Fruit fly (Drosophila melanogaster): ENCODE results near the gene CG9981.

DNA sequence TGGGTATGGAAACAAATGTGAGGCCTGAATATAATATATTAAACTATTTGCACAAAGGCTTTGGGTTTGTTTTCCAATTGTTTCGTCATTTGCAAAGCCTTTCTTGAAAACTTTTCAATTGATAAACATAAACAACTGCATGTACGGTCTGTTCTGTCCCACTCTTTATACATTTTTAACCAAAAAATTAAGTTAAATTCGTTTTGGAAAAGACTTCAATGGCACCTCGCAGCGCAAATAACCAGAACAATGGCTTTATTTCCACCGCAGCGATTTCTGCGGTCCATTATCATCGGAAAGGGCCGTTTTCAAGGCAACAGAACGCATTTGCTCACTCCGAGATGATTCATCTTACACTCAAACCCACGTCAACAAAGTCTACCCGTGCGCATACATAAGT lies 16.0 kb upstream of the CG9981 start:
- no peak for TF ChIP-seq Dll (optimal IDR thresholded peaks at IDR 0.05)
- TF ChIP-seq psq (optimal IDR thresholded peaks at IDR 0.05): no peak

All from whole organism.